Worm (Caenorhabditis elegans) whole organism, midembryonic: ENCODE measurements around the gene R03H10.5.

Experiments used
- T22C8.4 ChIP-seq: fragments of 200-800 bp; sonication (Bioruptor generic); IDR thresholded peaks from 2 replicates; pipeline ENCODE4 v1.3.6; 2022; ENCODE audit warnings: missing genetic modification characterization, missing compliant biosample characterization
- ref-1 ChIP-seq: fragments of 200-800 bp; sonication (Bioruptor generic); conservative IDR thresholded peaks from 2 replicates; pipeline ENCODE4 v1.3.6; 2022; ENCODE audit warnings: missing genetic modification reagents, missing genetic modification characterization, missing compliant biosample characterization
- ztf-23 ChIP-seq: fragments of 200-800 bp; sonication (Bioruptor generic); IDR thresholded peaks from 2 replicates; pipeline ENCODE4 v1.3.6; 2022; ENCODE audit warnings: missing genetic modification reagents, missing genetic modification characterization, missing compliant biosample characterization

ce11 chrII:4178838-4179237, 8.4 kb upstream of the R03H10.5 start, which contains the start of gene R03H10.7:
- TF ChIP-seq ztf-23 (no peak), ref-1 (GFP tag; lab: Robert Waterston, UW) (no peak), T22C8.4 (GFP tag; lab: Robert Waterston, UW) (no peak)
